Worm (Caenorhabditis elegans) whole organism, early embryonic: ENCODE data around the gene dct-11.

ENCODE experiments used
- F13C5.2 ChIP-seq: sonication (generic microtip); optimal IDR thresholded peaks from 2 replicates; lab custom pipeline; 2017; ENCODE audit warnings: mild to moderate bottlenecking, missing genetic modification characterization, inconsistent platforms, missing compliant biosample characterization
- ama-1 ChIP-seq: fragments of 150-350 bp; optimal IDR thresholded peaks from 2 replicates; lab custom pipeline; 2014
- ceh-13 ChIP-seq: fragments of 200-800 bp; sonication (Bioruptor generic); optimal IDR thresholded peaks from 2 replicates; lab custom pipeline; 2018; ENCODE audit warnings: mild to moderate bottlenecking, missing genetic modification characterization, missing compliant biosample characterization
- ceh-36 ChIP-seq: sonication (generic microtip); optimal IDR thresholded peaks from 2 replicates; lab custom pipeline; 2016; ENCODE audit warnings: missing genetic modification characterization, inconsistent platforms, missing compliant biosample characterization
- flt-1 ChIP-seq: fragments of 200-800 bp; sonication (Bioruptor generic); IDR thresholded peaks from 2 replicates; pipeline ENCODE4 v1.3.6; 2022; ENCODE audit warnings: missing genetic modification characterization, missing compliant biosample characterization
- hmbx-1 ChIP-seq: sonication (generic microtip); optimal IDR thresholded peaks from 2 replicates; lab custom pipeline; 2016; ENCODE audit warnings: mild to moderate bottlenecking, missing genetic modification characterization, missing compliant biosample characterization
- hmg-4 ChIP-seq: fragments of 200-800 bp; sonication (Bioruptor generic); optimal IDR thresholded peaks from 2 replicates; lab custom pipeline; 2018; ENCODE audit warnings: mild to moderate bottlenecking, missing genetic modification characterization, missing compliant biosample characterization
- hnd-1 ChIP-seq: sonication (generic microtip); optimal IDR thresholded peaks from 2 replicates; lab custom pipeline; 2016; ENCODE audit warnings: missing genetic modification characterization, missing compliant biosample characterization
- pes-1 ChIP-seq: fragments of 200-800 bp; sonication (Bioruptor generic); IDR thresholded peaks from 2 replicates; pipeline ENCODE4 v1.3.6; 2022; ENCODE audit warnings: missing genetic modification reagents, missing genetic modification characterization, missing compliant biosample characterization
- scrt-1 ChIP-seq: fragments of 200-800 bp; sonication (Bioruptor generic); IDR thresholded peaks from 2 replicates; pipeline ENCODE4 v1.3.6; 2022; ENCODE audit warnings: missing genetic modification characterization, missing compliant biosample characterization
- sea-1 ChIP-seq: fragments of 200-800 bp; sonication (Bioruptor generic); conservative IDR thresholded peaks from 2 replicates; pipeline ENCODE4 v1.3.6; 2022; ENCODE audit warnings: missing genetic modification characterization, missing compliant biosample characterization
- tbx-11 ChIP-seq: fragments of 200-800 bp; sonication (Bioruptor generic); IDR thresholded peaks from 2 replicates; pipeline ENCODE4 v1.3.6; 2022; ENCODE audit warnings: missing genetic modification characterization, missing compliant biosample characterization
- tbx-37 ChIP-seq: fragments of 200-800 bp; sonication (Bioruptor generic); conservative IDR thresholded peaks from 2 replicates; pipeline ENCODE4 v1.3.6; 2022; ENCODE audit warnings: missing genetic modification reagents, missing genetic modification characterization, missing compliant biosample characterization

DNA sequence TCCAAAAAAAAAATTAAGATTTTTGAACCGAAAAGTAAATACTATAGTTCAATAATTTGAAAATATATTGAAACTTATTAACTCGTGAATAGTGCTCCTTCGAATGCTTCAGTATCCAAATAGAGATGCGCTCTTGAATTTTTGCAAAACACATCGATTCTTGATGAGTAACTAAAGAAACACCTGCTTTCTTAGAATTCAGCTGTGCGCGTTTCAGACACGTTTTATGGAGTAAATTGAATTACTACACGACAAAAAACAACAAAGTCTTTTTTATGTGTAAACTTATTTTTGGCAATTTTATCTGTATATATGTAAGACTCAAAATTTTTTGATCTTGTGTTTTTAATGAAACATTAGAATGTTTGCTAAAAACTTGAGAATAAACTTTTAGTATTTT, 3.1 kb downstream of the dct-11 start:
- TF ChIP-seq hmbx-1 (tag; lab: Kevin White, UChicago) (no peak), ama-1 (lab: Kevin White, UChicago) (no peak), hnd-1 (tag; lab: Kevin White, UChicago) (no peak), hmg-4 (GFP tag; lab: Kevin White, UChicago) (no peak), ceh-13 (no peak), pes-1 (GFP tag; lab: Robert Waterston, UW) (no peak), sea-1 (GFP tag; lab: Robert Waterston, UW) (no peak), scrt-1 (no peak), tbx-37 (GFP tag; lab: Robert Waterston, UW) (no peak), ceh-36 (no peak), F13C5.2 (tag; lab: Kevin White, UChicago) (no peak), flt-1 (no peak), tbx-11 (GFP tag; lab: Robert Waterston, UW) (no peak)
